Worm (Caenorhabditis elegans) whole organism, mixed stage, embryonic: ENCODE data around the gene nhr-238.

Experiments
- bed-3 ChIP-seq: fragments of 200-800 bp; sonication (Bioruptor generic); optimal IDR thresholded peaks from 3 replicates; lab custom pipeline; 2018; ENCODE audit warnings: mild to moderate bottlenecking, missing genetic modification characterization, moderate library complexity, missing compliant biosample characterization
- blmp-1 ChIP-seq: fragments of 150-350 bp; optimal IDR thresholded peaks from 2 replicates; lab custom pipeline; 2014; ENCODE audit warnings: missing biosample characterization, missing genetic modification characterization
- ceh-43 ChIP-seq: fragments of 200-800 bp; sonication (Bioruptor generic); optimal IDR thresholded peaks from 2 replicates; lab custom pipeline; 2018; ENCODE audit warnings: mild to moderate bottlenecking, missing genetic modification characterization, moderate library complexity, missing compliant biosample characterization
- ceh-83 ChIP-seq: fragments of 200-800 bp; sonication (Bioruptor generic); optimal IDR thresholded peaks from 2 replicates; lab custom pipeline; 2018; ENCODE audit warnings: mild to moderate bottlenecking, missing genetic modification characterization, missing compliant biosample characterization
- ces-1 ChIP-seq: fragments of 150-350 bp; optimal IDR thresholded peaks from 2 replicates; lab custom pipeline; 2014; ENCODE audit warnings: missing biosample characterization, missing genetic modification reagents, missing genetic modification characterization
- cnd-1 ChIP-seq: fragments of 200-800 bp; sonication (Bioruptor generic); optimal IDR thresholded peaks from 2 replicates; lab custom pipeline; 2018; ENCODE audit warnings: mild to moderate bottlenecking, missing genetic modification characterization, missing compliant biosample characterization
- drap-1 ChIP-seq: fragments of 200-800 bp; sonication (Bioruptor generic); optimal IDR thresholded peaks from 3 replicates; lab custom pipeline; 2018; ENCODE audit warnings: mild to moderate bottlenecking, missing genetic modification characterization, missing compliant biosample characterization
- elt-1 ChIP-seq: sonication (generic microtip); optimal IDR thresholded peaks from 2 replicates; lab custom pipeline; 2017; ENCODE audit warnings: missing genetic modification characterization, mild to moderate bottlenecking, missing compliant biosample characterization, antibody characterized with exemption, moderate library complexity, borderline replicate concordance; ENCODE audit not compliant: insufficient read depth
- elt-3 ChIP-seq: fragments of 150-350 bp; optimal IDR thresholded peaks from 2 replicates; lab custom pipeline; 2014; ENCODE audit warnings: missing biosample characterization, missing genetic modification characterization
- flh-1 ChIP-seq: fragments of 200-800 bp; sonication (Bioruptor generic); optimal IDR thresholded peaks from 2 replicates; lab custom pipeline; 2018; ENCODE audit warnings: mild to moderate bottlenecking, missing genetic modification characterization, moderate library complexity, missing compliant biosample characterization
- ham-2 ChIP-seq: fragments of 200-800 bp; sonication (Bioruptor generic); optimal IDR thresholded peaks from 2 replicates; lab custom pipeline; 2018; ENCODE audit warnings: mild to moderate bottlenecking, missing genetic modification characterization, missing compliant biosample characterization
- hlh-1 ChIP-seq: fragments of 150-350 bp; optimal IDR thresholded peaks from 2 replicates; lab custom pipeline; 2014; ENCODE audit warnings: missing biosample characterization, missing genetic modification reagents, missing genetic modification characterization
- lin-13 ChIP-seq: fragments of 150-350 bp; optimal IDR thresholded peaks from 2 replicates; lab custom pipeline; 2014; ENCODE audit warnings: missing biosample characterization, missing genetic modification characterization
- mab-5 ChIP-seq: fragments of 150-350 bp; optimal IDR thresholded peaks from 2 replicates; lab custom pipeline; 2014; ENCODE audit warnings: missing biosample characterization, missing genetic modification characterization
- mls-2 ChIP-seq: sonication (generic microtip); optimal IDR thresholded peaks from 2 replicates; lab custom pipeline; 2016; ENCODE audit warnings: mild to moderate bottlenecking, missing genetic modification characterization, moderate library complexity, missing compliant biosample characterization
- nhr-12 ChIP-seq: fragments of 150-350 bp; optimal IDR thresholded peaks from 2 replicates; lab custom pipeline; 2014; ENCODE audit warnings: missing biosample characterization, missing genetic modification characterization
- nhr-237 ChIP-seq: fragments of 150-350 bp; optimal IDR thresholded peaks from 2 replicates; lab custom pipeline; 2014; ENCODE audit warnings: missing biosample characterization, missing genetic modification characterization
- nhr-28 ChIP-seq: fragments of 150-350 bp; optimal IDR thresholded peaks from 2 replicates; lab custom pipeline; 2014; ENCODE audit warnings: missing biosample characterization, missing genetic modification characterization
- nhr-76 ChIP-seq: sonication (generic microtip); optimal IDR thresholded peaks from 2 replicates; lab custom pipeline; 2017; ENCODE audit warnings: missing biosample characterization, missing genetic modification characterization
- pha-4 ChIP-seq: fragments of 150-350 bp; optimal IDR thresholded peaks from 2 replicates; lab custom pipeline; 2018; ENCODE audit warnings: missing biosample characterization, missing genetic modification reagents, missing genetic modification characterization
- sem-2 ChIP-seq: fragments of 200-800 bp; sonication (Bioruptor generic); optimal IDR thresholded peaks from 2 replicates; lab custom pipeline; 2018; ENCODE audit warnings: mild to moderate bottlenecking, missing genetic modification characterization, missing compliant biosample characterization
- snpc-4 ChIP-seq: fragments of 150-350 bp; optimal IDR thresholded peaks from 2 replicates; lab custom pipeline; 2014; ENCODE audit warnings: missing biosample characterization, missing genetic modification characterization
- sptf-1 ChIP-seq: sonication (generic microtip); optimal IDR thresholded peaks from 2 replicates; lab custom pipeline; 2017; ENCODE audit warnings: mild to moderate bottlenecking, missing genetic modification characterization, moderate library complexity, missing compliant biosample characterization
- tbx-8 ChIP-seq: fragments of 200-800 bp; sonication (Bioruptor generic); optimal IDR thresholded peaks from 2 replicates; lab custom pipeline; 2018; ENCODE audit warnings: mild to moderate bottlenecking, missing genetic modification characterization, moderate library complexity, missing compliant biosample characterization
- unc-120 ChIP-seq: sonication (generic microtip); optimal IDR thresholded peaks from 2 replicates; lab custom pipeline; 2017; ENCODE audit warnings: missing genetic modification characterization, missing compliant biosample characterization; ENCODE audit not compliant: poor library complexity, severe bottlenecking
- unc-39 ChIP-seq: fragments of 150-350 bp; optimal IDR thresholded peaks from 2 replicates; lab custom pipeline; 2014; ENCODE audit warnings: missing biosample characterization, missing genetic modification characterization
- unc-62 ChIP-seq: fragments of 150-350 bp; optimal IDR thresholded peaks from 2 replicates; lab custom pipeline; 2014; ENCODE audit warnings: missing biosample characterization, missing genetic modification reagents, missing genetic modification characterization
- zip-8 ChIP-seq: fragments of 150-350 bp; optimal IDR thresholded peaks from 2 replicates; lab custom pipeline; 2014; ENCODE audit warnings: missing biosample characterization, missing genetic modification characterization
- ztf-11 ChIP-seq: fragments of 150-350 bp; optimal IDR thresholded peaks from 2 replicates; lab custom pipeline; 2014; ENCODE audit warnings: missing biosample characterization, missing genetic modification characterization

The nhr-238 gene

DNA sequence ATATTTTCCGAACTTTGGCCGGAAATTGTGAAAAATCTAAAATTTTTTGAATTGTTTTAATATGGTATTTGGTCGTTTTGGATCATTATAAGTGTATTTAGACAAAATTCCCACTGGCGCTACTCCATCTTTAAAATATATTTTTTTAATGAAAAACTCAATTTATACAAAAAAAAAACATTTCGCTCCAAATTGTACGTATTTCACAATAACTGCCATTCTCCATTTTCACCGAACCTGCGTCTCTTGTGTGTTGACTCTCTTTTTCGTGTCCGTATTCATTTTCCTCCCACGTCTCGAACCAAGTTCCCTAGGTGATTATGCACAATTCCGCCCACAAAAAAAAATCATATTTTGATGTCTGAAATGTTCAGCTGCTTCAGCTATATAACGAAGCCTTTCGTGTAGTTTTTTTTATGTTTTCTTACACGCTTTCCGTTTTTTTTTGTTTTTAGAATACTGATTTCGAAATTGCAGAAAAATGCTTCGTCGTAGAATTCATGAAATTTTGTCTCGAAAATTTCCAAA, 28.6 kb downstream of the nhr-238 start, which contains the start of gene F16B4.2:
Gene F16B4.2 (plus strand): TSS at position 478 of the 528 bp plus-strand sequence.
- TF ChIP-seq snpc-4 (no peak), cnd-1 (tag; lab: Kevin White, UChicago) (no peak), pha-4 (tag; lab: Kevin White, UChicago) (no peak), ceh-83 (GFP tag; lab: Kevin White, UChicago) (no peak), ceh-43 (GFP tag; lab: Kevin White, UChicago) (no peak), unc-39 (tag; lab: Kevin White, UChicago) (no peak), elt-3 (tag; lab: Kevin White, UChicago) (no peak), blmp-1 (tag; lab: Kevin White, UChicago) (no peak), sptf-1 (tag; lab: Kevin White, UChicago) (no peak), ham-2 (GFP tag; lab: Kevin White, UChicago) (no peak)

ce11 chrV:1594554-1595092, 34.6 kb downstream of the nhr-238 start:
- no peak for TF ChIP-seq ceh-43 (GFP tag; lab: Kevin White, UChicago)
- no peak for TF ChIP-seq nhr-76
- no peak for TF ChIP-seq ces-1 (GFP tag; lab: Kevin White, UChicago)
- no peak for TF ChIP-seq sptf-1 (tag; lab: Kevin White, UChicago)
- no peak for TF ChIP-seq ceh-83 (GFP tag; lab: Kevin White, UChicago)
- TF ChIP-seq unc-62 (GFP tag; lab: Kevin White, UChicago), result no peak
- TF ChIP-seq zip-8 (tag; lab: Kevin White, UChicago), result no peak
- TF ChIP-seq mab-5, result no peak
- TF ChIP-seq ztf-11, result no peak
- no peak for TF ChIP-seq elt-1 (tag; lab: Kevin White, UChicago)
- no peak for TF ChIP-seq drap-1 (GFP tag; lab: Kevin White, UChicago)
- TF ChIP-seq hlh-1 (tag; lab: Kevin White, UChicago), result no peak
- no peak for TF ChIP-seq snpc-4
- no peak for TF ChIP-seq nhr-12 (tag; lab: Kevin White, UChicago)
- TF ChIP-seq nhr-237 (tag; lab: Kevin White, UChicago), result no peak
- no peak for TF ChIP-seq flh-1 (GFP tag; lab: Kevin White, UChicago)
- no peak for TF ChIP-seq ham-2 (GFP tag; lab: Kevin White, UChicago)

ce11 chrV:1593799-1594420, 35.3 kb downstream of the nhr-238 start, which contains the start of gene F16B4.4:
TSS of gene F16B4.4 (plus strand) at chrV:1594019.
- no peak for TF ChIP-seq mls-2 (tag; lab: Kevin White, UChicago)
- no peak for TF ChIP-seq snpc-4
- no peak for TF ChIP-seq blmp-1 (tag; lab: Kevin White, UChicago)
- no peak for TF ChIP-seq unc-39 (tag; lab: Kevin White, UChicago)
- TF ChIP-seq nhr-76, result no peak
- TF ChIP-seq unc-120 (tag; lab: Kevin White, UChicago), result no peak
- TF ChIP-seq, all 35 proteins: peak for 0

DNA sequence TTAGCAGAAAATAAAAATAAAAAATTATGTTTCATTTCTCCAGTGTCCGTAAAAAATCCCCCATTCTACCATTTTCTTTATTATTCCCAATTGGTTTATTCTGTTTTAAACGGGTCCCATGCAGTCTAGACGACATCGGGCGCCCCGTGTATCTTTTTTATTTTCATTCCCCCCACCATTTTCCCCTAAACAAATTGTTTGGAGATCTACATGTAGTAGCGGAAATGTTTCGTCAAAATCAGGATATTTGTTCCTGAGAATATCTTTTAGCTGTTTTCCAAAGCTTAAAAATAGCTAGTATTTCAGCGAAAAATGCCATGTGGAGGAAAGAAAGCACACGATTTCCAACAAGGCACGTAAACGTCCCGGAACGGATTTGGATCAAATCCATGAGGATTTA, 41.1 kb downstream of the nhr-238 start, which contains the start of gene F16B4.5:
Gene F16B4.5 (plus strand): TSS at position 301 of the 400 bp plus-strand sequence.
- TF ChIP-seq mls-2 (tag; lab: Kevin White, UChicago) (no peak), sem-2 (no peak), drap-1 (GFP tag; lab: Kevin White, UChicago) (no peak)

ce11 chrV:1586906-1587305, 42.3 kb downstream of the nhr-238 start, which contains the start of gene F16B4.6:
TSS of gene F16B4.6 (plus strand) at chrV:1587206.
- TF ChIP-seq mls-2 (tag; lab: Kevin White, UChicago) (no peak), tbx-8 (GFP tag; lab: Kevin White, UChicago) (no peak), lin-13 (tag; lab: Kevin White, UChicago) (no peak), nhr-28 (tag; lab: Kevin White, UChicago) (no peak), zip-8 (tag; lab: Kevin White, UChicago) (no peak), bed-3 (no peak), elt-1 (tag; lab: Kevin White, UChicago) (no peak), drap-1 (GFP tag; lab: Kevin White, UChicago) (no peak), cnd-1 (tag; lab: Kevin White, UChicago) (no peak), blmp-1 (tag; lab: Kevin White, UChicago) (no peak), ham-2 (GFP tag; lab: Kevin White, UChicago) (no peak), sptf-1 (tag; lab: Kevin White, UChicago) (no peak), sem-2 (no peak)
